Worm (Caenorhabditis elegans) whole organism, L2 larva: ENCODE results near the gene srh-109.

Source experiments
- alr-1 ChIP-seq: fragments of 150-350 bp; optimal IDR thresholded peaks from 2 replicates; lab custom pipeline; 2014; ENCODE audit warnings: missing biosample characterization, missing genetic modification characterization
- aly-2 ChIP-seq: fragments of 150-350 bp; optimal IDR thresholded peaks from 2 replicates; lab custom pipeline; 2014; ENCODE audit warnings: missing biosample characterization, missing genetic modification characterization
- blmp-1 ChIP-seq: sonication (generic microtip); optimal IDR thresholded peaks from 2 replicates; lab custom pipeline; 2017; ENCODE audit warnings: missing genetic modification characterization, mild to moderate bottlenecking, missing compliant biosample characterization, antibody characterized with exemption, moderate library complexity; ENCODE audit not compliant: insufficient read depth
- nhr-237 ChIP-seq: fragments of 150-350 bp; optimal IDR thresholded peaks from 2 replicates; lab custom pipeline; 2014; ENCODE audit warnings: missing biosample characterization, missing genetic modification characterization
- nhr-77 ChIP-seq: fragments of 150-350 bp; optimal IDR thresholded peaks from 2 replicates; lab custom pipeline; 2014; ENCODE audit warnings: missing biosample characterization, missing genetic modification characterization
- snpc-4 ChIP-seq: fragments of 150-350 bp; optimal IDR thresholded peaks from 2 replicates; lab custom pipeline; 2014; ENCODE audit warnings: missing biosample characterization, missing genetic modification characterization
- unc-39 ChIP-seq: fragments of 150-350 bp; optimal IDR thresholded peaks from 2 replicates; lab custom pipeline; 2014; ENCODE audit warnings: missing biosample characterization, missing genetic modification characterization
- ztf-11 ChIP-seq: sonication (generic microtip); optimal IDR thresholded peaks from 2 replicates; lab custom pipeline; 2017; ENCODE audit warnings: missing biosample characterization, missing genetic modification characterization

DNA sequence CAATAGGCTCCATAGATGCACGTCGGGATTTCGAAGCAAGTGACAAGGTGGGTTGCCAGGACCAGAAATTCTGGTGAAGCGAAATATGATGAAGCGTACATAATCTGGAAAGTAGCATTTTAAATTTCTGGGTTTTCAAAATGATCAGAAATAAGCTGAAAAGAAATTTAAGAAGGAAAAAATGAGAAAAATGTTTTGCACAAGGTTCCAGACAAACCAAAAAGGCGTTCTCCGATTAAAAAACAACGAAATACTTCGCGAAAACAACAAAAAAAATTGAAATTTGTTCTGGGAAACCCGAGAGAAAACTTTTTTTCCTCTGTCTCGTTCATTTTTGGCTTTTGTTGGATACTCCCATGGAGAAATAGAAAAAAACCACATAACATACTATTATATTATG is 3.1 kb upstream of the srh-109 start, which contains the start of gene srh-252:
- TF ChIP-seq nhr-77 (no peak), alr-1 (tag; lab: Kevin White, UChicago) (no peak), snpc-4 (tag; lab: Kevin White, UChicago) (no peak), blmp-1 (tag; lab: Kevin White, UChicago) (no peak), nhr-237 (tag; lab: Kevin White, UChicago) (no peak), unc-39 (tag; lab: Kevin White, UChicago) (no peak), ztf-11 (tag; lab: Kevin White, UChicago) (no peak), aly-2 (tag; lab: Kevin White, UChicago) (no peak)
